Fruit fly (Drosophila melanogaster) whole organism, embryonic: Measurements from ENCODE around the gene CG1983.

Experiments used
- B-H1 ChIP-seq: fragments of 200-800 bp; sonication (Bioruptor generic); IDR thresholded peaks from 3 replicates; pipeline ENCODE4 v1.3.6; 2022; ENCODE audit warnings: missing biosample characterization, missing genetic modification characterization
- Blimp-1 ChIP-seq: fragments of 200-800 bp; sonication (Bioruptor generic); optimal IDR thresholded peaks from 3 replicates; lab custom pipeline; 2018; ENCODE audit warnings: missing biosample characterization, missing genetic modification characterization, mild to moderate bottlenecking, moderate library complexity, missing genetic modification reagents
- CG10321 ChIP-seq: fragments of 200-800 bp; sonication (Bioruptor generic); IDR thresholded peaks from 2 replicates; pipeline ENCODE4 v1.3.6; 2022; ENCODE audit warnings: missing biosample characterization, missing genetic modification characterization
- CG14441 ChIP-seq: fragments of 200-800 bp; sonication (Bioruptor generic); IDR thresholded peaks from 2 replicates; pipeline ENCODE4 v1.3.6; 2022; ENCODE audit warnings: missing biosample characterization, missing genetic modification characterization
- CG14710 ChIP-seq: fragments of 200-800 bp; sonication (Bioruptor generic); optimal IDR thresholded peaks from 3 replicates; lab custom pipeline; 2019; ENCODE audit warnings: missing biosample characterization, mild to moderate bottlenecking, missing genetic modification characterization, moderate library complexity
- CG1603 ChIP-seq: fragments of 200-800 bp; sonication (Bioruptor generic); optimal IDR thresholded peaks from 2 replicates; lab custom pipeline; 2019; ENCODE audit warnings: missing biosample characterization, mild to moderate bottlenecking, missing genetic modification characterization, moderate library complexity
- CG17186 ChIP-seq: fragments of 200-800 bp; sonication (Bioruptor generic); optimal IDR thresholded peaks from 3 replicates; lab custom pipeline; 2017; ENCODE audit warnings: missing biosample characterization, missing genetic modification reagents, missing genetic modification characterization
- CG17612 ChIP-seq: fragments of 200-800 bp; sonication (Bioruptor generic); IDR thresholded peaks from 2 replicates; pipeline ENCODE4 v1.3.6; 2022; ENCODE audit warnings: missing biosample characterization, missing genetic modification characterization
- CG17802 ChIP-seq: fragments of 200-800 bp; sonication (Bioruptor generic); optimal IDR thresholded peaks from 2 replicates; lab custom pipeline; 2018; ENCODE audit warnings: missing biosample characterization, mild to moderate bottlenecking, missing genetic modification characterization, moderate library complexity
- CG2116 ChIP-seq: fragments of 200-800 bp; sonication (Bioruptor generic); optimal IDR thresholded peaks from 3 replicates; lab custom pipeline; 2018; ENCODE audit warnings: missing biosample characterization, mild to moderate bottlenecking, missing genetic modification characterization
- CG2129 ChIP-seq: fragments of 200-800 bp; sonication (Bioruptor generic); IDR thresholded peaks from 2 replicates; pipeline ENCODE4 v1.3.6; 2022; ENCODE audit warnings: missing biosample characterization, missing genetic modification characterization; ENCODE audit not compliant: partially characterized antibody
- CG2199 ChIP-seq: fragments of 200-800 bp; sonication (Bioruptor generic); IDR thresholded peaks from 3 replicates; pipeline ENCODE4 v1.3.6; 2022; ENCODE audit warnings: missing biosample characterization, missing genetic modification characterization
- CG32532 ChIP-seq: fragments of 200-800 bp; sonication (Bioruptor generic); IDR thresholded peaks from 2 replicates; pipeline ENCODE4 v1.3.6; 2022; ENCODE audit warnings: missing biosample characterization, missing genetic modification characterization
- CG3847 ChIP-seq: fragments of 200-800 bp; sonication (Bioruptor generic); IDR thresholded peaks from 2 replicates; pipeline ENCODE4 v1.3.6; 2022; ENCODE audit warnings: missing biosample characterization, missing genetic modification characterization
- CG42726 ChIP-seq: fragments of 200-800 bp; sonication (Bioruptor generic); IDR thresholded peaks from 2 replicates; pipeline ENCODE4 v1.3.6; 2022; ENCODE audit warnings: missing biosample characterization, missing genetic modification characterization; ENCODE audit not compliant: partially characterized antibody
- CG6791 ChIP-seq: fragments of 200-800 bp; sonication (Bioruptor generic); IDR thresholded peaks from 3 replicates; pipeline ENCODE4 v1.3.6; 2022; ENCODE audit warnings: missing biosample characterization, missing genetic modification characterization; ENCODE audit not compliant: partially characterized antibody
- CG8290 ChIP-seq, 3 experiments: fragments of 200-800 bp; sonication (Bioruptor generic); optimal IDR thresholded peaks; 2 replicates each; lab custom pipeline; 2016 to 2019; ENCODE audit warnings: missing biosample characterization in 3 of 3, missing genetic modification characterization in 3 of 3, mild to moderate bottlenecking in 2 of 3, moderate library complexity in 1 of 3
- CG8944 ChIP-seq: fragments of 200-800 bp; sonication (Bioruptor generic); optimal IDR thresholded peaks from 3 replicates; lab custom pipeline; 2016; ENCODE audit warnings: missing biosample characterization, missing genetic modification characterization
- CG9817 ChIP-seq: fragments of 200-800 bp; sonication (Bioruptor generic); optimal IDR thresholded peaks from 2 replicates; lab custom pipeline; 2018; ENCODE audit warnings: missing biosample characterization, mild to moderate bottlenecking, missing genetic modification characterization, moderate library complexity
- CTCF ChIP-seq: fragments of 200-800 bp; sonication (Bioruptor generic); optimal IDR thresholded peaks from 2 replicates; lab custom pipeline; 2017; ENCODE audit warnings: missing biosample characterization, mild to moderate bottlenecking, missing genetic modification characterization, moderate library complexity
- CoRest ChIP-seq: fragments of 200-800 bp; sonication (Bioruptor generic); optimal IDR thresholded peaks from 3 replicates; lab custom pipeline; 2018; ENCODE audit warnings: missing biosample characterization, mild to moderate bottlenecking, missing genetic modification characterization, moderate library complexity
- Dip3 ChIP-seq: fragments of 200-800 bp; sonication (Bioruptor generic); optimal IDR thresholded peaks from 3 replicates; lab custom pipeline; 2016; ENCODE audit warnings: missing biosample characterization, missing genetic modification characterization
- Dref ChIP-seq: fragments of 200-800 bp; sonication (Bioruptor generic); IDR thresholded peaks from 2 replicates; pipeline ENCODE4 v1.3.6; 2022; ENCODE audit warnings: missing biosample characterization, missing genetic modification characterization
- Eip74EF ChIP-seq, 2 experiments: fragments of 200-800 bp in 1 of 2; fragments of >200 bp in 1 of 2; sonication (Bioruptor generic) in 1 of 2; optimal IDR thresholded peaks; 2 replicates each; lab custom pipeline; 2017 to 2019; ENCODE audit warnings: missing biosample characterization in 2 of 2, missing genetic modification characterization in 2 of 2, mild to moderate bottlenecking in 1 of 2, moderate library complexity in 1 of 2
- Fer2 ChIP-seq: fragments of 200-800 bp; sonication (Bioruptor generic); optimal IDR thresholded peaks from 2 replicates; lab custom pipeline; 2018; ENCODE audit warnings: missing biosample characterization, mild to moderate bottlenecking, missing genetic modification characterization, moderate library complexity
- HLH4C ChIP-seq: fragments of 200-800 bp; sonication (Bioruptor generic); IDR thresholded peaks from 3 replicates; pipeline ENCODE4 v1.3.6; 2022; ENCODE audit warnings: missing biosample characterization, missing genetic modification characterization; ENCODE audit not compliant: partially characterized antibody
- Hey ChIP-seq: fragments of 200-800 bp; sonication (Bioruptor generic); optimal IDR thresholded peaks from 3 replicates; lab custom pipeline; 2018; ENCODE audit warnings: missing biosample characterization, mild to moderate bottlenecking, missing genetic modification characterization
- HmgD ChIP-seq: fragments of 200-800 bp; sonication (Bioruptor generic); optimal IDR thresholded peaks from 3 replicates; lab custom pipeline; 2016; ENCODE audit warnings: missing biosample characterization, missing genetic modification characterization
- Hr51 ChIP-seq, 2 experiments: fragments of 200-800 bp; sonication (Bioruptor generic); optimal IDR thresholded peaks; 2 replicates in 1 of 2; 3 replicates in 1 of 2; lab custom pipeline; 2016 to 2018; ENCODE audit warnings: missing biosample characterization in 2 of 2, missing genetic modification characterization in 2 of 2, mild to moderate bottlenecking in 1 of 2, moderate library complexity in 1 of 2
- Hr78 ChIP-seq, 2 experiments: fragments of 200-800 bp in 1 of 2; fragments of >200 bp in 1 of 2; sonication (Bioruptor generic) in 1 of 2; optimal IDR thresholded peaks; 2 replicates each; lab custom pipeline; 2017 to 2019; ENCODE audit warnings: missing biosample characterization in 2 of 2, missing genetic modification characterization in 2 of 2, mild to moderate bottlenecking in 1 of 2, moderate library complexity in 1 of 2
- Med ChIP-seq: fragments of 200-800 bp; sonication (Bioruptor generic); peaks from one replicate; lab custom pipeline; 2016; ENCODE audit warnings: missing biosample characterization, missing genetic modification characterization, mild to moderate bottlenecking, inconsistent platforms, moderate library complexity
- Mrtf ChIP-seq: fragments of 200-800 bp; sonication (Bioruptor generic); IDR thresholded peaks from 3 replicates; pipeline ENCODE4 v1.3.6; 2022; ENCODE audit warnings: missing biosample characterization, missing genetic modification characterization
- NfI ChIP-seq: fragments of 200-800 bp; sonication (Bioruptor generic); optimal IDR thresholded peaks from 3 replicates; lab custom pipeline; 2018; ENCODE audit warnings: missing biosample characterization, mild to moderate bottlenecking, missing genetic modification characterization, moderate library complexity
- Opbp ChIP-seq: fragments of 200-800 bp; sonication (Bioruptor generic); IDR thresholded peaks from 3 replicates; pipeline ENCODE4 v1.3.6; 2022; ENCODE audit warnings: missing biosample characterization, missing genetic modification characterization; ENCODE audit not compliant: partially characterized antibody
- bbx ChIP-seq: fragments of 200-800 bp; sonication (Bioruptor generic); IDR thresholded peaks from 2 replicates; pipeline ENCODE4 v1.3.6; 2022; ENCODE audit warnings: missing biosample characterization, missing genetic modification characterization; ENCODE audit not compliant: partially characterized antibody
- ci ChIP-seq: fragments of 200-800 bp; sonication (Bioruptor generic); IDR thresholded peaks from 3 replicates; pipeline ENCODE4 v1.3.6; 2022; ENCODE audit warnings: missing biosample characterization, missing genetic modification characterization
- dan ChIP-seq: fragments of 200-800 bp; sonication (Bioruptor generic); IDR thresholded peaks from 2 replicates; pipeline ENCODE4 v1.3.6; 2022; ENCODE audit warnings: missing biosample characterization, missing genetic modification characterization
- danr ChIP-seq: fragments of 200-800 bp; sonication (Bioruptor generic); IDR thresholded peaks from 2 replicates; pipeline ENCODE4 v1.3.6; 2022; ENCODE audit warnings: missing biosample characterization, missing genetic modification characterization
- fd96Cb ChIP-seq: fragments of 200-800 bp; sonication (Bioruptor generic); optimal IDR thresholded peaks from 2 replicates; lab custom pipeline; 2018; ENCODE audit warnings: missing biosample characterization, mild to moderate bottlenecking, missing genetic modification characterization, moderate library complexity
- ftz-f1 ChIP-seq: fragments of 200-800 bp; sonication (Bioruptor generic); optimal IDR thresholded peaks from 2 replicates; lab custom pipeline; 2016; ENCODE audit warnings: missing biosample characterization, missing genetic modification characterization
- gsb-n ChIP-seq: fragments of 200-800 bp; sonication (Bioruptor generic); optimal IDR thresholded peaks from 3 replicates; lab custom pipeline; 2018; ENCODE audit warnings: missing biosample characterization, mild to moderate bottlenecking, missing genetic modification characterization
- insv ChIP-seq, 2 experiments: fragments of 200-800 bp; sonication (Bioruptor generic); optimal IDR thresholded peaks; 3 replicates each; lab custom pipeline; 2016 to 2018; ENCODE audit warnings: missing biosample characterization in 2 of 2, missing genetic modification characterization in 2 of 2
- jumu ChIP-seq: fragments of 200-800 bp; sonication (Bioruptor generic); optimal IDR thresholded peaks from 3 replicates; lab custom pipeline; 2016; ENCODE audit warnings: missing biosample characterization, missing genetic modification characterization
- knrl ChIP-seq: fragments of 200-800 bp; sonication (Bioruptor generic); IDR thresholded peaks from 3 replicates; pipeline ENCODE4 v1.3.6; 2022; ENCODE audit warnings: missing biosample characterization, missing genetic modification characterization; ENCODE audit not compliant: partially characterized antibody
- pita ChIP-seq: fragments of 200-800 bp; sonication (Bioruptor generic); optimal IDR thresholded peaks from 2 replicates; lab custom pipeline; 2017; ENCODE audit warnings: missing biosample characterization, mild to moderate bottlenecking, missing genetic modification characterization
- repo ChIP-seq: fragments of 200-800 bp; sonication (Bioruptor generic); optimal IDR thresholded peaks from 2 replicates; lab custom pipeline; 2016; ENCODE audit warnings: missing biosample characterization, missing genetic modification characterization
- schlank ChIP-seq: fragments of 200-800 bp; sonication (Bioruptor generic); optimal IDR thresholded peaks from 2 replicates; lab custom pipeline; 2018; ENCODE audit warnings: missing biosample characterization, mild to moderate bottlenecking, missing genetic modification characterization
- stwl ChIP-seq: fragments of 200-800 bp; sonication (Bioruptor generic); optimal IDR thresholded peaks from 3 replicates; lab custom pipeline; 2018; ENCODE audit warnings: missing biosample characterization, mild to moderate bottlenecking, missing genetic modification characterization, moderate library complexity
- tna ChIP-seq: fragments of 200-800 bp; sonication (Bioruptor generic); IDR thresholded peaks from 2 replicates; pipeline ENCODE4 v1.3.6; 2022; ENCODE audit warnings: missing biosample characterization, missing genetic modification characterization; ENCODE audit not compliant: partially characterized antibody

Gene CG1983

DNA sequence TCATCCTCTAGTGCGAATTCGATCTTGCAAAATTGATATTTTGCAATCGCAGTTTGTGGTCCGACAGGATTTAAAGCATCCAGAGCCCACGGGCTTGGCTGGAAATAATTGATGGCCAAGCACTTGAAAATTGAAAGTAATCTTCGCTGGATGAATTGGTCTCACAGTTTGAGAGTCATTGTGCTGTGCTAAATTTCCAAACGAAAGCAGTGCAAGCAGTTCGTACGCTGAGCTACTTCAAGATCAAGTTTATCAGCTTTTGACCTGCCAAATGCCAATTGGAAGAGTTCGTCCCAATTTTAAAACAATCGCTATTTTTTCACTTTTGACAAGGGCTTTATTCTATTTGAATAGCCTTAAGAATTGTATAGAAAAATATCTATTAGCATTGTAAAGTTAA, 23.6 kb downstream of the CG1983 start (continued):
- no peak for TF ChIP-seq CoRest
- TF ChIP-seq schlank (tag; lab: Kevin White, UChicago), result no peak
- peak; percentile 14; the same call in 1 of the 3 replicates for TF ChIP-seq knrl (GFP tag; lab: Robert Waterston, UW)
- TF ChIP-seq CG17802 (tag; lab: Kevin White, UChicago), result no peak
- 0 out of 2 replicates have a peak, but pooled peaks have one; percentile 22 for TF ChIP-seq bbx
- no peak for TF ChIP-seq repo (GFP tag; lab: Kevin White, UChicago)
- TF ChIP-seq danr (GFP tag; lab: Robert Waterston, UW), result no peak
- no peak for TF ChIP-seq tna
- peak; percentile 65; the same call in 2 of the 3 replicates for TF ChIP-seq CG6791 (GFP tag; lab: Robert Waterston, UW)
- no peak for TF ChIP-seq Dref (GFP tag; lab: Robert Waterston, UW)
- TF ChIP-seq CG14710 (tag; lab: Kevin White, UChicago), result no peak
- TF ChIP-seq Hr78 (GFP tag; optimal IDR thresholded peaks at IDR 0.05; lab: Kevin White, UChicago), result peak in 1 of 2 experiments; percentile 17
- TF ChIP-seq insv (GFP tag; optimal IDR thresholded peaks at IDR 0.05; lab: Kevin White, UChicago), result peak in 1 of 2 experiments; percentile 71
- TF ChIP-seq Fer2, result no peak
- peak; percentile 31 for TF ChIP-seq gsb-n (tag; lab: Kevin White, UChicago)
- TF ChIP-seq CG17186 (GFP tag; lab: Kevin White, UChicago), result no peak
- peak; percentile 56 for TF ChIP-seq Blimp-1
- TF ChIP-seq CG14441 (GFP tag; lab: Robert Waterston, UW), result no peak
- peak; percentile 90 for TF ChIP-seq CG2199 (GFP tag; lab: Robert Waterston, UW)
- no peak for TF ChIP-seq CG17612
- TF ChIP-seq CG3847 (GFP tag; lab: Robert Waterston, UW), result no peak
- TF ChIP-seq CG1603, result no peak
- TF ChIP-seq Med (GFP tag; lab: Kevin White, UChicago), result peak; percentile 36
- TF ChIP-seq NfI (GFP tag; lab: Kevin White, UChicago), result no peak
- TF ChIP-seq CG9817, result no peak
- no peak for TF ChIP-seq jumu
- TF ChIP-seq ftz-f1 (GFP tag; lab: Kevin White, UChicago), result no peak
- TF ChIP-seq CTCF, result peak; percentile 53
- peak; percentile 3 for TF ChIP-seq HmgD (GFP tag; lab: Kevin White, UChicago)
- TF ChIP-seq stwl (tag; lab: Kevin White, UChicago), result peak; percentile 55
- TF ChIP-seq Dip3 (GFP tag; lab: Kevin White, UChicago), result no peak
- TF ChIP-seq HLH4C, result peak; percentile 30; the same call in 1 of the 3 replicates
- no peak for TF ChIP-seq dan
- TF ChIP-seq Eip74EF (GFP tag; optimal IDR thresholded peaks at IDR 0.05; lab: Kevin White, UChicago), result peak in 1 of 2 experiments; percentile 46
- 0 out of 2 replicates have a peak, but pooled peaks have one; percentile 34 for TF ChIP-seq CG42726
- TF ChIP-seq CG10321, result no peak
- no peak for TF ChIP-seq CG8944 (GFP tag; lab: Kevin White, UChicago)
- peak; percentile 33; the same call in 1 of the 3 replicates for TF ChIP-seq Opbp (GFP tag; lab: Robert Waterston, UW)
- TF ChIP-seq ci (GFP tag; lab: Robert Waterston, UW), result 0 out of 3 replicates have a peak, but pooled peaks have one; percentile 9
- TF ChIP-seq Mrtf (GFP tag; lab: Robert Waterston, UW), result no peak
- no peak for TF ChIP-seq CG2116 (GFP tag; lab: Kevin White, UChicago)
- no peak for TF ChIP-seq CG8290 (GFP tag; optimal IDR thresholded peaks at IDR 0.05; lab: Kevin White, UChicago)
- TF ChIP-seq CG8290 (tag; optimal IDR thresholded peaks at IDR 0.05; lab: Kevin White, UChicago), result peak in 1 of 2 experiments; percentile 47
- TF ChIP-seq CG32532 (GFP tag; lab: Robert Waterston, UW), result 0 out of 2 replicates have a peak, but pooled peaks have one; percentile 24
- TF ChIP-seq CG2129 (GFP tag; lab: Robert Waterston, UW), result no peak
- no peak for TF ChIP-seq Hr51 (GFP tag; optimal IDR thresholded peaks at IDR 0.05; lab: Kevin White, UChicago)
- TF ChIP-seq pita (GFP tag; lab: Kevin White, UChicago), result peak; percentile 12
- TF ChIP-seq fd96Cb (tag; lab: Kevin White, UChicago), result no peak
- TF ChIP-seq B-H1 (GFP tag; lab: Robert Waterston, UW), result no peak
- no peak for TF ChIP-seq Hey (tag; lab: Kevin White, UChicago)
